Worm (Caenorhabditis elegans) whole organism, mixed stage, embryonic: ENCODE measurements around the gene nuo-4.

Source experiments
- M03D4.4 ChIP-seq: sonication (generic microtip); optimal IDR thresholded peaks from 2 replicates; lab custom pipeline; 2017; ENCODE audit warnings: mild to moderate bottlenecking, missing genetic modification characterization, missing compliant biosample characterization
- elt-1 ChIP-seq: sonication (generic microtip); optimal IDR thresholded peaks from 2 replicates; lab custom pipeline; 2017; ENCODE audit warnings: missing genetic modification characterization, mild to moderate bottlenecking, missing compliant biosample characterization, antibody characterized with exemption, moderate library complexity, borderline replicate concordance; ENCODE audit not compliant: insufficient read depth
- mep-1 ChIP-seq: fragments of 150-350 bp; optimal IDR thresholded peaks from 2 replicates; lab custom pipeline; 2017; ENCODE audit warnings: missing biosample characterization, missing genetic modification reagents, missing genetic modification characterization, inconsistent platforms
- nhr-28 ChIP-seq: fragments of 150-350 bp; optimal IDR thresholded peaks from 2 replicates; lab custom pipeline; 2014; ENCODE audit warnings: missing biosample characterization, missing genetic modification characterization
- tbx-8 ChIP-seq: fragments of 200-800 bp; sonication (Bioruptor generic); optimal IDR thresholded peaks from 2 replicates; lab custom pipeline; 2018; ENCODE audit warnings: mild to moderate bottlenecking, missing genetic modification characterization, moderate library complexity, missing compliant biosample characterization

DNA sequence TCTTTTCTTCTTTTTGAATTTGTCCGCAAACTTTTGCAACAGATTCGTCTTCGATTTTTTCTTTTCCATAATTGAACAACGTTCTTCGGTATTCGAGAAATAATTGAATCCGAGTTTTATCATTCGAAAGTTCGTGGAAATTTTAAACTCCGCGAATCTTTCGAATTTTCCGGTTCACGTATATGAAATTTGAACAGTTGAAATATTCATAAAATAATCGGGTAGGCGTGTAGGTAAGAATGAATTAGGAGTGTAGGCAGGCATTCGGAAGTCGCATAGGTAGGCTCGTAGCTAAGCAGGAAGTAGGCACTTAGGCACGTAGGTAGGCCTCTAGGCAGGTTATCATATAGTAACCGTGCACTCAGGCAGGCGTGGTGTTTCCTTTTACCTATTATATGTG lies 20.4 kb downstream of the nuo-4 start, which contains the start of gene B0280.11:
- TF ChIP-seq tbx-8 (no peak), elt-1 (tag; lab: Kevin White, UChicago) (no peak), M03D4.4 (tag; lab: Kevin White, UChicago) (no peak), nhr-28 (tag; lab: Kevin White, UChicago) (no peak), mep-1 (no peak)
